Fruit fly (Drosophila melanogaster) whole organism, embryonic: ENCODE results near the gene nudC.

ENCODE experiments used
- B-H1 ChIP-seq: fragments of 200-800 bp; sonication (Bioruptor generic); IDR thresholded peaks from 3 replicates; pipeline ENCODE4 v1.3.6; 2022; ENCODE audit warnings: missing biosample characterization, missing genetic modification characterization
- Bgb ChIP-seq: fragments of 200-800 bp; sonication (Bioruptor generic); IDR thresholded peaks from 2 replicates; pipeline ENCODE4 v1.3.6; 2022; ENCODE audit warnings: missing biosample characterization, missing genetic modification characterization; ENCODE audit not compliant: partially characterized antibody
- Blimp-1 ChIP-seq: fragments of 200-800 bp; sonication (Bioruptor generic); optimal IDR thresholded peaks from 3 replicates; lab custom pipeline; 2018; ENCODE audit warnings: missing biosample characterization, missing genetic modification characterization, mild to moderate bottlenecking, moderate library complexity, missing genetic modification reagents
- BtbVII ChIP-seq: fragments of 200-800 bp; sonication (Bioruptor generic); optimal IDR thresholded peaks from 3 replicates; lab custom pipeline; 2017; ENCODE audit warnings: missing biosample characterization, mild to moderate bottlenecking, missing genetic modification characterization
- Bteb2 ChIP-seq: fragments of 200-800 bp; sonication (Bioruptor generic); optimal IDR thresholded peaks from 2 replicates; lab custom pipeline; 2016; ENCODE audit warnings: missing biosample characterization, missing genetic modification characterization
- CG10959 ChIP-seq: fragments of 200-800 bp; sonication (Bioruptor generic); IDR thresholded peaks from 2 replicates; pipeline ENCODE4 v1.3.6; 2022; ENCODE audit warnings: missing biosample characterization, missing genetic modification characterization
- CG11093 ChIP-seq: fragments of 200-800 bp; sonication (Bioruptor generic); IDR thresholded peaks from 3 replicates; pipeline ENCODE4 v1.3.6; 2022; ENCODE audit warnings: missing biosample characterization, missing genetic modification characterization
- CG11723 ChIP-seq: fragments of 200-800 bp; sonication (Bioruptor generic); optimal IDR thresholded peaks from 2 replicates; lab custom pipeline; 2017; ENCODE audit warnings: missing biosample characterization, mild to moderate bottlenecking, missing genetic modification characterization
- CG13424 ChIP-seq: fragments of 200-800 bp; sonication (Bioruptor generic); optimal IDR thresholded peaks from 2 replicates; lab custom pipeline; 2019; ENCODE audit warnings: missing biosample characterization, mild to moderate bottlenecking, missing genetic modification characterization, moderate library complexity
- CG15514 ChIP-seq: fragments of 200-800 bp; sonication (Bioruptor generic); optimal IDR thresholded peaks from 3 replicates; lab custom pipeline; 2017; ENCODE audit warnings: missing biosample characterization, missing genetic modification characterization, mild to moderate bottlenecking, moderate library complexity, missing genetic modification reagents
- CG17385 ChIP-seq: fragments of 200-800 bp; sonication (Bioruptor generic); optimal IDR thresholded peaks from 3 replicates; lab custom pipeline; 2018; ENCODE audit warnings: missing biosample characterization, mild to moderate bottlenecking, missing genetic modification characterization
- CG2678 ChIP-seq: fragments of 200-800 bp; sonication (Bioruptor generic); optimal IDR thresholded peaks from 3 replicates; lab custom pipeline; 2019; ENCODE audit warnings: missing biosample characterization, mild to moderate bottlenecking, missing genetic modification characterization, moderate library complexity
- CG30403 ChIP-seq: fragments of 200-800 bp; sonication (Bioruptor generic); optimal IDR thresholded peaks from 3 replicates; lab custom pipeline; 2016; ENCODE audit warnings: missing biosample characterization, missing genetic modification characterization
- CG32767 ChIP-seq: fragments of 200-800 bp; sonication (Bioruptor generic); IDR thresholded peaks from 2 replicates; pipeline ENCODE4 v1.3.6; 2022; ENCODE audit warnings: missing biosample characterization, missing genetic modification characterization
- CG32772 ChIP-seq: fragments of 200-800 bp; sonication (Bioruptor generic); IDR thresholded peaks from 2 replicates; pipeline ENCODE4 v1.3.6; 2022; ENCODE audit warnings: missing biosample characterization, missing genetic modification characterization
- CG34376 ChIP-seq: fragments of 200-800 bp; sonication (Bioruptor generic); optimal IDR thresholded peaks from 2 replicates; lab custom pipeline; 2018; ENCODE audit warnings: missing biosample characterization, mild to moderate bottlenecking, missing genetic modification characterization
- CG3726 ChIP-seq: fragments of 200-800 bp; sonication (Bioruptor generic); IDR thresholded peaks from 3 replicates; pipeline ENCODE4, ENCODE4 v1.3.6; 2022; ENCODE audit warnings: missing biosample characterization, missing genetic modification characterization
- CG3847 ChIP-seq: fragments of 200-800 bp; sonication (Bioruptor generic); IDR thresholded peaks from 2 replicates; pipeline ENCODE4 v1.3.6; 2022; ENCODE audit warnings: missing biosample characterization, missing genetic modification characterization
- CG4424 ChIP-seq: fragments of 200-800 bp; sonication (Bioruptor generic); optimal IDR thresholded peaks from 3 replicates; lab custom pipeline; 2016; ENCODE audit warnings: missing biosample characterization, missing genetic modification characterization
- CG4707 ChIP-seq: fragments of 200-800 bp; sonication (Bioruptor generic); optimal IDR thresholded peaks from 2 replicates; lab custom pipeline; 2018; ENCODE audit warnings: missing biosample characterization, mild to moderate bottlenecking, missing genetic modification characterization, moderate library complexity
- CG8388 ChIP-seq: fragments of 200-800 bp; sonication (Bioruptor generic); optimal IDR thresholded peaks from 2 replicates; lab custom pipeline; 2019; ENCODE audit warnings: missing biosample characterization, mild to moderate bottlenecking, missing genetic modification characterization, moderate library complexity
- CG8944 ChIP-seq: fragments of 200-800 bp; sonication (Bioruptor generic); optimal IDR thresholded peaks from 3 replicates; lab custom pipeline; 2016; ENCODE audit warnings: missing biosample characterization, missing genetic modification characterization
- Dad ChIP-seq: fragments of 200-800 bp; sonication (Bioruptor generic); optimal IDR thresholded peaks from 3 replicates; lab custom pipeline; 2016; ENCODE audit warnings: missing biosample characterization, missing genetic modification characterization
- Dip3 ChIP-seq: fragments of 200-800 bp; sonication (Bioruptor generic); optimal IDR thresholded peaks from 3 replicates; lab custom pipeline; 2016; ENCODE audit warnings: missing biosample characterization, missing genetic modification characterization
- Drgx ChIP-seq: fragments of 200-800 bp; sonication (Bioruptor generic); IDR thresholded peaks from 2 replicates; pipeline ENCODE4 v1.3.6; 2022; ENCODE audit warnings: missing biosample characterization, missing genetic modification characterization
- E2f1 ChIP-seq: fragments of 200-800 bp; sonication (Bioruptor generic); IDR thresholded peaks from 2 replicates; pipeline ENCODE4 v1.3.6; 2022; ENCODE audit warnings: missing biosample characterization, missing genetic modification characterization
- Ets97D ChIP-seq: fragments of 200-800 bp; sonication (Bioruptor generic); optimal IDR thresholded peaks from 3 replicates; lab custom pipeline; 2016; ENCODE audit warnings: missing biosample characterization, missing genetic modification characterization
- Hand ChIP-seq: fragments of 200-800 bp; sonication (Bioruptor generic); optimal IDR thresholded peaks from 2 replicates; lab custom pipeline; 2017; ENCODE audit warnings: mild to moderate bottlenecking, missing biosample characterization, missing genetic modification reagents, missing genetic modification characterization
- HmgZ ChIP-seq: fragments of 200-800 bp; sonication (Bioruptor generic); optimal IDR thresholded peaks from 2 replicates; lab custom pipeline; 2018; ENCODE audit warnings: missing biosample characterization, mild to moderate bottlenecking, missing genetic modification characterization
- Hr3 ChIP-seq: fragments of 200-800 bp; sonication (Bioruptor generic); optimal IDR thresholded peaks from 3 replicates; lab custom pipeline; 2016; ENCODE audit warnings: missing biosample characterization, missing genetic modification characterization
- Hr78 ChIP-seq, 2 experiments: fragments of 200-800 bp in 1 of 2; fragments of >200 bp in 1 of 2; sonication (Bioruptor generic) in 1 of 2; optimal IDR thresholded peaks; 2 replicates each; lab custom pipeline; 2017 to 2019; ENCODE audit warnings: missing biosample characterization in 2 of 2, missing genetic modification characterization in 2 of 2, mild to moderate bottlenecking in 1 of 2, moderate library complexity in 1 of 2
- Neu2 ChIP-seq: fragments of 200-800 bp; sonication (Bioruptor generic); optimal IDR thresholded peaks from 3 replicates; lab custom pipeline; 2016; ENCODE audit warnings: missing biosample characterization, missing genetic modification characterization, borderline replicate concordance
- PHDP ChIP-seq: fragments of 200-800 bp; sonication (Bioruptor generic); optimal IDR thresholded peaks from 3 replicates; lab custom pipeline; 2018; ENCODE audit warnings: missing biosample characterization, mild to moderate bottlenecking, missing genetic modification characterization, moderate library complexity
- Pdp1 ChIP-seq, 2 experiments: fragments of 200-800 bp; sonication (Bioruptor generic); optimal IDR thresholded peaks; 3 replicates each; lab custom pipeline; 2016; ENCODE audit warnings: missing biosample characterization in 2 of 2, missing genetic modification characterization in 2 of 2, mild to moderate bottlenecking in 1 of 2, moderate library complexity in 1 of 2
- Poxn ChIP-seq: fragments of 200-800 bp; sonication (Bioruptor generic); IDR thresholded peaks from 2 replicates; pipeline ENCODE4 v1.3.6; 2022; ENCODE audit warnings: missing biosample characterization, missing genetic modification characterization
- Sox102F ChIP-seq: fragments of 200-800 bp; sonication (Bioruptor generic); optimal IDR thresholded peaks from 2 replicates; lab custom pipeline; 2018; ENCODE audit warnings: missing biosample characterization, mild to moderate bottlenecking, missing genetic modification characterization, moderate library complexity
- ara ChIP-seq: fragments of 200-800 bp; sonication (Bioruptor generic); IDR thresholded peaks from 2 replicates; pipeline ENCODE4 v1.3.6; 2022; ENCODE audit warnings: missing biosample characterization, missing genetic modification characterization
- chn ChIP-seq: fragments of 200-800 bp; sonication (Bioruptor generic); optimal IDR thresholded peaks from 2 replicates; lab custom pipeline; 2016; ENCODE audit warnings: missing biosample characterization, missing genetic modification characterization
- fd96Cb ChIP-seq: fragments of 200-800 bp; sonication (Bioruptor generic); optimal IDR thresholded peaks from 2 replicates; lab custom pipeline; 2018; ENCODE audit warnings: missing biosample characterization, mild to moderate bottlenecking, missing genetic modification characterization, moderate library complexity
- gro ChIP-seq: fragments of 200-800 bp; sonication (Bioruptor generic); optimal IDR thresholded peaks from 2 replicates; lab custom pipeline; 2016; ENCODE audit warnings: missing biosample characterization, missing genetic modification characterization
- kay ChIP-seq: fragments of 200-800 bp; sonication (Bioruptor generic); optimal IDR thresholded peaks from 2 replicates; lab custom pipeline; 2016; ENCODE audit warnings: missing biosample characterization, missing genetic modification characterization
- mirr ChIP-seq: fragments of 200-800 bp; sonication (Bioruptor generic); optimal IDR thresholded peaks from 3 replicates; lab custom pipeline; 2018; ENCODE audit warnings: missing biosample characterization, mild to moderate bottlenecking, missing genetic modification characterization
- nmo ChIP-seq: fragments of 200-800 bp; sonication (Bioruptor generic); optimal IDR thresholded peaks from 2 replicates; lab custom pipeline; 2018; ENCODE audit warnings: missing biosample characterization, mild to moderate bottlenecking, missing genetic modification characterization, moderate library complexity
- pho ChIP-seq: fragments of 200-800 bp; sonication (Bioruptor generic); optimal IDR thresholded peaks from 2 replicates; lab custom pipeline; 2016; ENCODE audit warnings: missing biosample characterization, missing genetic modification characterization
- pita ChIP-seq: fragments of 200-800 bp; sonication (Bioruptor generic); optimal IDR thresholded peaks from 2 replicates; lab custom pipeline; 2017; ENCODE audit warnings: missing biosample characterization, mild to moderate bottlenecking, missing genetic modification characterization
- row ChIP-seq: fragments of 200-800 bp; sonication (Bioruptor generic); IDR thresholded peaks from 3 replicates; pipeline ENCODE4 v1.3.6; 2022; ENCODE audit warnings: missing biosample characterization, missing genetic modification characterization
- sisA ChIP-seq: fragments of 200-800 bp; sonication (Bioruptor generic); IDR thresholded peaks from 2 replicates; pipeline ENCODE4 v1.3.6; 2022; ENCODE audit warnings: missing biosample characterization, missing genetic modification characterization
- zfh2 ChIP-seq: fragments of 200-800 bp; sonication (Bioruptor generic); optimal IDR thresholded peaks from 2 replicates; lab custom pipeline; 2016; ENCODE audit warnings: missing biosample characterization, missing genetic modification characterization

The nudC gene

DNA sequence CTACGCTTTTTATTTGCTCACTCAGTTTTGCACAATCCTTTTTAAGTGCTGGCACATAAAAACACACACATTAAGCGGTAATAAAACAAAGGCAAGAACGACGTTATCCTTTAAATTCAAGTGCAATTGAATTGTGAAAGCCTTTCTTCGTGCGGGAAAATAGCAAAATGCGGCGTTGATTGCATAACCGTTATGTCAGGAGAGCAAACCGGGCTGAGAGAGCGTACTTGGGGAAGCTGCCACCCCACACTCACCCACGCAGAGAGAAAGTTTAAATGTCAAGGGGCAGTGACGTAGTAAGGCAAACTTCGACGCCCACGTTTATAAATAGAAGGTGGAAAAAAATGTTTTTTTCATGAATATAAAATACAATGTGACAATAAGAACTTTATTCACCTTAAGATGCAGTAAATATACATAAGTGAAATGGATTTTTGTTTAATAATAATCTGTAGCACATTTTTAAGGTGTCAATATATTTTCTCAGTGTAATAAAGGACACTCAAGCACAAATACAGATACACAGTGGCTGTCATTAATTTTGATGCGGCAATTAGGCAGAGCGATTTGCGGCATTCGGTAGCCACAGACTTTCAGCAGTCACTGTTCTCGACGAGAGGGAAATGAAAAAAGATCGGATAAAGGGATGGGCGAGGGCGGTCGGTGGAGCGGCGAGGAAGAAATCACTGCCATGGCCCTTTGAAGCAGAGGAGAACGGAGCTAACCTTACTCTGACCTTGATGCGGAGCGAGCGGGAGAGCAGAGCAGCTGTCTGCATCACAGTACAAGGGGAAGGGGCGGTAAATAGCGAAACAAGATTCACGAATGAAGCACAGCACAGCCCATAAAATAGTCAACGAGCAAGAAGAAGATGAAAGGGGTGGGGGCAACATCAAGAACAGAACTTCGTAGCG, 1.3 kb downstream of the nudC start (continued):
- TF ChIP-seq chn (GFP tag; lab: Kevin White, UChicago) (peak; percentile 37), gro (GFP tag; lab: Kevin White, UChicago) (peak; percentile 47), CG2678 (tag; lab: Kevin White, UChicago) (peak; percentile 73), CG32767 (GFP tag; lab: Robert Waterston, UW) (no peak), Poxn (GFP tag; lab: Robert Waterston, UW) (0 out of 2 replicates have a peak, but pooled peaks have one; percentile 40), pita (no peak), CG13424 (tag; lab: Kevin White, UChicago) (peak; percentile 48), ara (GFP tag; lab: Robert Waterston, UW) (peak; percentile 42; the same call in 1 of the 2 replicates), Hand (GFP tag; lab: Kevin White, UChicago) (peak; percentile 60), pho (GFP tag; lab: Kevin White, UChicago) (peak; percentile 23), B-H1 (GFP tag; lab: Robert Waterston, UW) (no peak), Ets97D (GFP tag; lab: Kevin White, UChicago) (no peak), CG11723 (GFP tag; lab: Kevin White, UChicago) (no peak), BtbVII (peak; percentile 54), CG8388 (GFP tag; lab: Kevin White, UChicago) (peak; percentile 99), Neu2 (no peak), CG3726 (GFP tag; lab: Robert Waterston, UW) (no peak), nmo (GFP tag; lab: Kevin White, UChicago) (peak; percentile 38), CG4424 (GFP tag; lab: Kevin White, UChicago) (peak; percentile 29), CG8944 (peak; percentile 9), Pdp1 (GFP tag; optimal IDR thresholded peaks at IDR 0.05; lab: Kevin White, UChicago) (peak; percentile 41 to 94), Sox102F (GFP tag; lab: Kevin White, UChicago) (peak; percentile 47), PHDP (peak; percentile 23), HmgZ (tag; lab: Kevin White, UChicago) (peak; percentile 26), Dad (peak; percentile 28), row (peak; percentile 75), CG32772 (peak; percentile 47; the same call in 1 of the 2 replicates), Hr78 (GFP tag; optimal IDR thresholded peaks at IDR 0.05; lab: Kevin White, UChicago) (peak in 1 of 2 experiments; percentile 54), CG11093 (0 out of 3 replicates have a peak, but pooled peaks have one; percentile 20), CG34376 (GFP tag; lab: Kevin White, UChicago) (no peak), zfh2 (peak; percentile 17), mirr (GFP tag; lab: Kevin White, UChicago) (no peak), kay (GFP tag; lab: Kevin White, UChicago) (no peak), CG17385 (peak; percentile 83), Blimp-1 (peak; percentile 62), CG15514 (GFP tag; lab: Kevin White, UChicago) (peak; percentile 27), CG30403 (GFP tag; lab: Kevin White, UChicago) (peak; percentile 40), CG10959 (no peak), CG4707 (no peak), Bteb2 (GFP tag; lab: Kevin White, UChicago) (peak; percentile 35), fd96Cb (tag; lab: Kevin White, UChicago) (peak; percentile 47), E2f1 (0 out of 2 replicates have a peak, but pooled peaks have one; percentile 29), Bgb (no peak), Drgx (GFP tag; lab: Robert Waterston, UW) (no peak; the same call in 1 of the 2 replicates), Hr3 (GFP tag; lab: Kevin White, UChicago) (peak; percentile 26), Dip3 (GFP tag; lab: Kevin White, UChicago) (peak; percentile 59), sisA (GFP tag; lab: Robert Waterston, UW) (peak; percentile 51), CG3847 (GFP tag; lab: Robert Waterston, UW) (no peak; the same call in 1 of the 2 replicates)
